Worm (Caenorhabditis elegans): ENCODE data around the gene F56C9.3.
"Not testable (repeated sequence)": the region's sequence is repeated elsewhere in the genome, so short reads cannot be mapped to it uniquely, and the experiment has no call there.

DNA sequence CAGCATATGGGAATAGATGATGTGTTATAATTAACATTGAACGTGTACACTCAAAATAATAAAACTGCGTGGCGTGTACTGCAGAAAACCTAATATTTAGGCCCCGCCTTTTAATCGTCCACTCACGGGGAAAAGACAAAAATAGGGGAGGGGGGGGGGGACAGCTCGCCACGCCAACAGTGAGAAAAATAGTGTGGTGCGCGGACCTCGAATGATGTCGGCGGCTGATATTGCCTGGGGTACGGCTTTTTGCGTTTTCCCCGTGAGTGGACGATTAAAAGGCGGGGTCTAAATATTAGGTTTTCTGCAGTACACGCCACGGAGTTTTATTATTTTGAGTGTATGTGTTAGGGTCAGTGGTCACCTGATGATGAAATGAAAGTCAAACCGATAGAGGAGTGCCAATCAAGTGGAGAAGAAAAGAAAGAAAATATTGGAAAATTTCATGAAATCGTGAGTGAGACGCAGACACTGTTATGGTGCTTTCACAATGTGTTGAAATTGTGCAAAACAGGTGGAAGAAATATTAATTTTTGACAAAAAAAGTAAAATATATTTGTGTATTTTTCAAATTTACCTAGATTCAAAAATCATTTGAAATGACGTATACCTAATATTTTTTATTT, 22.9 kb downstream of the F56C9.3 start:
- not testable (repeated sequence) for TF ChIP-seq daf-12 (tag; optimal IDR thresholded peaks at IDR 0.05); unc-62 (GFP tag; optimal IDR thresholded peaks at IDR 0.05 in 1 of 2); unc-62 (tag; optimal IDR thresholded peaks at IDR 0.05); ceh-82 (tag; optimal IDR thresholded peaks at IDR 0.05)

Measured in whole organism, L4 larva.